Fruit fly (Drosophila melanogaster): Measurements from ENCODE around the gene CG32201.

DNA sequence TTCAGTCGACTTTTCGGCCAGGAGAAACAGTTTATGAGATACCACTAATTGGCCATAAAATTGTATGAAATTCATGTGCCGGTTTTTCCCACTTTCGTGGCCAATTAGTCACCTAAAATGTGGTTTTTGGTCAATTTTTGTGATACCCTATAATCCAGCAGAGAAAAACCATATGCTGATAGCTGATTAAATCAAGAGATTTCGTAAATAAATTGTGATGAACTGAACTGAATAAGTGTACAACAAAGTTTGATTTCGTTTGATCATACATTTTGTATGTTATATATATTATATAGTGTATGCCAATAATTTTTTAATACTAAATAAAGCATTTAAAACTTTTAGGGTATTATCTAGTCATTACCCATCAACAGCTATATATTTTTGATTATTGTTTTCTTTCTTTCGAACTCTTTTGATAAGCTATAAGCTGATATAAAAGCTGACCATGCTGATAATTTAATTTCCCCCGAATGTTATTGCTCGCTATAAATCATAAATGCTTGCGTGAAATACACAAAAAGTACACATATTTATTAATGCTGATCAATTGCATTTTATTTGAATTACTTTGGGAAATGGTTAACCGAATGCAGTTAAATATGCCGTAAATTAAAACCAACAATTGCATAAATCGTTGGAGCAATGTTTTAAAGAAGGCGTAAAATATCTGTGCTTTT, 25.5 kb downstream of the CG32201 start:
- TF ChIP-seq h (optimal IDR thresholded peaks at IDR 0.05) (no peak), insv (optimal IDR thresholded peaks at IDR 0.05) (no peak)

All from Kc167 (cell line).